Worm (Caenorhabditis elegans) whole organism, L4 larva: ENCODE data around the gene R07B1.6.

Experiments used
- D1046.2 ChIP-seq: fragments of 200-800 bp; sonication (Bioruptor generic); IDR thresholded peaks from 2 replicates; pipeline ENCODE4 v1.3.6; 2022; ENCODE audit warnings: missing genetic modification characterization, missing compliant biosample characterization
- F49E8.2 ChIP-seq: sonication (generic microtip); optimal IDR thresholded peaks from 2 replicates; lab custom pipeline; 2016; ENCODE audit warnings: missing compliant biosample characterization, mild to moderate bottlenecking, missing genetic modification characterization, borderline replicate concordance
- Y48G9A.11 ChIP-seq: fragments of 200-800 bp; sonication (Bioruptor generic); IDR thresholded peaks from 2 replicates; pipeline ENCODE4 v1.3.6; 2022; ENCODE audit warnings: missing genetic modification reagents, missing genetic modification characterization, missing compliant biosample characterization
- Y75B8A.6 ChIP-seq: fragments of 200-800 bp; sonication (Bioruptor generic); IDR thresholded peaks from 2 replicates; pipeline ENCODE4 v1.3.6; 2022; ENCODE audit warnings: missing genetic modification reagents, missing genetic modification characterization, missing compliant biosample characterization
- ZK337.2 ChIP-seq: fragments of 200-800 bp; sonication (Bioruptor generic); IDR thresholded peaks from 2 replicates; pipeline ENCODE4 v1.3.6; 2022; ENCODE audit warnings: missing genetic modification reagents, missing genetic modification characterization, missing compliant biosample characterization
- aha-1 ChIP-seq: fragments of 150-350 bp; peaks from one replicate; lab custom pipeline; 2014; ENCODE audit warnings: missing biosample characterization, missing genetic modification characterization
- ces-1 ChIP-seq: fragments of 150-350 bp; sonication (generic microtip); optimal IDR thresholded peaks from 4 replicates; lab custom pipeline; 2014; ENCODE audit warnings: missing biosample characterization, missing genetic modification reagents, missing genetic modification characterization
- daf-12 ChIP-seq: fragments of 150-350 bp; optimal IDR thresholded peaks from 2 replicates; lab custom pipeline; 2014; ENCODE audit warnings: missing biosample characterization, missing genetic modification reagents, missing genetic modification characterization
- daf-16 ChIP-seq, 3 experiments: sonication (generic microtip); optimal IDR thresholded peaks; 2 replicates each; lab custom pipeline; 2016 to 2017; ENCODE audit warnings: missing genetic modification characterization in 3 of 3, missing genetic modification reagents in 3 of 3, mild to moderate bottlenecking in 2 of 3, missing compliant biosample characterization in 2 of 3, missing biosample characterization in 1 of 3, moderate library complexity in 1 of 3
- daf-19 ChIP-seq: fragments of 200-800 bp; sonication (Bioruptor generic); conservative IDR thresholded peaks from 2 replicates; pipeline ENCODE4 v1.3.6; 2022; ENCODE audit warnings: missing genetic modification characterization, missing compliant biosample characterization
- daf-8 ChIP-seq: fragments of 200-800 bp; sonication (Bioruptor generic); IDR thresholded peaks from 2 replicates; pipeline ENCODE4 v1.3.6; 2022; ENCODE audit warnings: missing genetic modification characterization, missing compliant biosample characterization
- dmd-6 ChIP-seq: fragments of 200-800 bp; sonication (Bioruptor generic); IDR thresholded peaks from 2 replicates; pipeline ENCODE4 v1.3.6; 2022; ENCODE audit warnings: missing genetic modification reagents, missing genetic modification characterization, missing compliant biosample characterization
- duxl-1 ChIP-seq: sonication (generic microtip); optimal IDR thresholded peaks from 2 replicates; lab custom pipeline; 2016; ENCODE audit warnings: mild to moderate bottlenecking, missing genetic modification characterization, moderate library complexity, missing compliant biosample characterization; ENCODE audit not compliant: poor library complexity
- dve-1 ChIP-seq: sonication (generic microtip); optimal IDR thresholded peaks from 2 replicates; lab custom pipeline; 2017; ENCODE audit warnings: antibody characterized with exemption, mild to moderate bottlenecking, missing genetic modification characterization, missing compliant biosample characterization; ENCODE audit not compliant: insufficient read depth
- egl-27 ChIP-seq: sonication (generic microtip); optimal IDR thresholded peaks from 3 replicates; lab custom pipeline; 2017; ENCODE audit warnings: missing biosample characterization, missing genetic modification reagents, missing genetic modification characterization
- fos-1 ChIP-seq: fragments of 150-350 bp; optimal IDR thresholded peaks from 2 replicates; lab custom pipeline; 2014; ENCODE audit warnings: missing biosample characterization, missing genetic modification characterization
- hlh-11 ChIP-seq: fragments of 200-800 bp; sonication (Bioruptor generic); optimal IDR thresholded peaks from 2 replicates; lab custom pipeline; 2018; ENCODE audit warnings: mild to moderate bottlenecking, missing genetic modification characterization, missing compliant biosample characterization
- hlh-30 ChIP-seq: sonication (generic microtip); optimal IDR thresholded peaks from 2 replicates; lab custom pipeline; 2017; ENCODE audit warnings: antibody characterized with exemption, mild to moderate bottlenecking, missing genetic modification characterization, missing compliant biosample characterization; ENCODE audit not compliant: insufficient read depth
- hmg-1.1 ChIP-seq: fragments of 200-800 bp; sonication (Bioruptor generic); IDR thresholded peaks from 2 replicates; pipeline ENCODE4 v1.3.6; 2022; ENCODE audit warnings: missing genetic modification reagents, missing genetic modification characterization, missing compliant biosample characterization
- lim-7 ChIP-seq: fragments of 200-800 bp; sonication (Bioruptor generic); IDR thresholded peaks from 2 replicates; pipeline ENCODE4 v1.3.6; 2022; ENCODE audit warnings: missing genetic modification characterization, missing compliant biosample characterization
- lin-1 ChIP-seq: fragments of 200-800 bp; sonication (Bioruptor generic); IDR thresholded peaks from 2 replicates; pipeline ENCODE4 v1.3.6; 2022; ENCODE audit warnings: missing genetic modification reagents, missing genetic modification characterization, missing compliant biosample characterization
- lin-13 ChIP-seq: fragments of 150-350 bp; optimal IDR thresholded peaks from 2 replicates; lab custom pipeline; 2014; ENCODE audit warnings: missing biosample characterization, missing genetic modification reagents, missing genetic modification characterization
- lin-29 ChIP-seq: fragments of 200-800 bp; sonication (Bioruptor generic); IDR thresholded peaks from 2 replicates; pipeline ENCODE4 v1.3.6; 2022; ENCODE audit warnings: missing genetic modification reagents, missing genetic modification characterization, missing compliant biosample characterization
- lin-38 ChIP-seq: fragments of 200-800 bp; sonication (Bioruptor generic); IDR thresholded peaks from 2 replicates; pipeline ENCODE4 v1.3.6; 2022; ENCODE audit warnings: missing genetic modification reagents, missing genetic modification characterization, missing compliant biosample characterization
- lin-39 ChIP-seq: fragments of 150-350 bp; optimal IDR thresholded peaks from 2 replicates; lab custom pipeline; 2014; ENCODE audit warnings: missing biosample characterization, missing genetic modification reagents, missing genetic modification characterization
- mxl-2 ChIP-seq: fragments of 200-800 bp; sonication (Bioruptor generic); conservative IDR thresholded peaks from 2 replicates; pipeline ENCODE4 v1.3.6; 2022; ENCODE audit warnings: missing genetic modification reagents, missing genetic modification characterization, missing compliant biosample characterization
- nhr-10 ChIP-seq: fragments of 150-350 bp; optimal IDR thresholded peaks from 2 replicates; lab custom pipeline; 2014; ENCODE audit warnings: missing biosample characterization, missing genetic modification characterization
- nhr-11 ChIP-seq: fragments of 150-350 bp; optimal IDR thresholded peaks from 2 replicates; lab custom pipeline; 2014; ENCODE audit warnings: missing biosample characterization, missing genetic modification characterization
- nhr-111 ChIP-seq: fragments of 200-800 bp; sonication (Bioruptor generic); optimal IDR thresholded peaks from 2 replicates; lab custom pipeline; 2018; ENCODE audit warnings: mild to moderate bottlenecking, missing genetic modification characterization, missing compliant biosample characterization
- nhr-237 ChIP-seq: sonication (generic microtip); optimal IDR thresholded peaks from 2 replicates; lab custom pipeline; 2017; ENCODE audit warnings: missing biosample characterization, missing genetic modification characterization
- nhr-28 ChIP-seq: fragments of 150-350 bp; optimal IDR thresholded peaks from 2 replicates; lab custom pipeline; 2014; ENCODE audit warnings: missing biosample characterization, missing genetic modification characterization
- php-3 ChIP-seq: fragments of 200-800 bp; sonication (Bioruptor generic); IDR thresholded peaks from 2 replicates; pipeline ENCODE4 v1.3.6; 2022; ENCODE audit warnings: missing genetic modification reagents, missing genetic modification characterization, missing compliant biosample characterization
- pqm-1 ChIP-seq: sonication (generic microtip); optimal IDR thresholded peaks from 2 replicates; lab custom pipeline; 2017; ENCODE audit warnings: missing biosample characterization, missing genetic modification characterization
- rbr-2 ChIP-seq: sonication (generic microtip); optimal IDR thresholded peaks from 2 replicates; lab custom pipeline; 2016; ENCODE audit warnings: missing genotype, missing genetic modification characterization, missing compliant biosample characterization
- spr-3 ChIP-seq: fragments of 200-800 bp; sonication (Bioruptor generic); optimal IDR thresholded peaks from 2 replicates; lab custom pipeline; 2018; ENCODE audit warnings: mild to moderate bottlenecking, missing genetic modification characterization, missing compliant biosample characterization
- tag-97 ChIP-seq: fragments of 200-800 bp; sonication (Bioruptor generic); IDR thresholded peaks from 2 replicates; pipeline ENCODE4 v1.3.6; 2022; ENCODE audit warnings: missing genetic modification characterization, missing compliant biosample characterization
- unc-130 ChIP-seq: sonication (generic microtip); optimal IDR thresholded peaks from 2 replicates; lab custom pipeline; 2016; ENCODE audit warnings: missing genetic modification reagents, missing genetic modification characterization, missing compliant biosample characterization
- vab-7 ChIP-seq: fragments of 200-800 bp; sonication (Bioruptor generic); IDR thresholded peaks from 2 replicates; pipeline ENCODE4 v1.3.6; 2022; ENCODE audit warnings: missing genetic modification reagents, missing genetic modification characterization, missing compliant biosample characterization
- zfp-3 ChIP-seq: fragments of 200-800 bp; sonication (Bioruptor generic); conservative IDR thresholded peaks from 2 replicates; pipeline ENCODE4 v1.3.6; 2022; ENCODE audit warnings: missing genetic modification reagents, missing genetic modification characterization, missing compliant biosample characterization
- zip-11 ChIP-seq: fragments of 200-800 bp; sonication (Bioruptor generic); IDR thresholded peaks from 2 replicates; pipeline ENCODE4 v1.3.6; 2022; ENCODE audit warnings: missing genetic modification characterization, missing compliant biosample characterization
- ztf-7 ChIP-seq: fragments of 150-350 bp; optimal IDR thresholded peaks from 2 replicates; lab custom pipeline; 2014; ENCODE audit warnings: missing biosample characterization, missing genetic modification characterization

R07B1.6 gene

ce11 chrX:9862916-9863624 is 3.4 kb upstream of the R07B1.6 start, which contains the start of the genes gst-36 and R07B1.5:
TSS of gene gst-36 (minus strand) at chrX:9862960.
TSS of gene R07B1.5 (plus strand) at chrX:9863580.
- TF ChIP-seq dve-1 (tag; lab: Kevin White, UChicago) = peak; percentile 33
- TF ChIP-seq nhr-10 (tag; lab: Kevin White, UChicago) = no peak
- no peak for TF ChIP-seq ztf-7 (tag; lab: Kevin White, UChicago)
- TF ChIP-seq mxl-2 (GFP tag; lab: Robert Waterston, UW) = 0 out of 2 replicates have a peak, but pooled peaks have one; percentile 5
- peak; percentile 52 for TF ChIP-seq nhr-28 (tag; lab: Kevin White, UChicago)
- TF ChIP-seq hmg-1.1 = no peak
- TF ChIP-seq daf-8 (GFP tag; lab: Robert Waterston, UW) = no peak
- peak; percentile 45 for TF ChIP-seq hlh-11 (tag; lab: Kevin White, UChicago)
- TF ChIP-seq ZK337.2 = no peak
- peak; percentile 15; the same call in 1 of the 2 replicates for TF ChIP-seq dmd-6 (GFP tag; lab: Robert Waterston, UW)
- TF ChIP-seq php-3 = peak; percentile 29; the same call in 1 of the 2 replicates
- no peak for TF ChIP-seq tag-97 (GFP tag; lab: Robert Waterston, UW)
- no peak for TF ChIP-seq lin-38 (GFP tag; lab: Robert Waterston, UW)
- no peak for TF ChIP-seq Y48G9A.11 (GFP tag; lab: Robert Waterston, UW)
- peak; percentile 7 for TF ChIP-seq pqm-1 (tag; lab: Kevin White, UChicago)
- no peak for TF ChIP-seq nhr-11
- TF ChIP-seq hlh-30 (tag; lab: Kevin White, UChicago) = peak; percentile 3
- TF ChIP-seq Y75B8A.6 (GFP tag; lab: Robert Waterston, UW) = no peak
- TF ChIP-seq daf-16 (GFP tag; optimal IDR thresholded peaks at IDR 0.05; lab: Kevin White, UChicago) = no peak
- TF ChIP-seq daf-16 (tag; optimal IDR thresholded peaks at IDR 0.05; lab: Kevin White, UChicago) = peak; percentile 80

ce11 chrX:9868820-9869219 is 2.4 kb downstream of the R07B1.6 start, which contains the start of gene R07B1.7:
TSS of gene R07B1.7 (plus strand) at chrX:9869120.
- no peak for TF ChIP-seq ztf-7 (tag; lab: Kevin White, UChicago)
- no peak for TF ChIP-seq nhr-11
- no peak for TF ChIP-seq zfp-3 (GFP tag; lab: Robert Waterston, UW)
- TF ChIP-seq daf-19 (GFP tag; lab: Robert Waterston, UW) = no peak
- TF ChIP-seq lin-13 (GFP tag; lab: Kevin White, UChicago) = no peak
- no peak for TF ChIP-seq lin-1 (GFP tag; lab: Robert Waterston, UW)
- no peak for TF ChIP-seq ces-1 (GFP tag; lab: Kevin White, UChicago)
- no peak for TF ChIP-seq fos-1 (tag; lab: Kevin White, UChicago)
- TF ChIP-seq rbr-2 (tag; lab: Kevin White, UChicago) = no peak

- TF ChIP-seq hlh-11 (tag; lab: Kevin White, UChicago) = no peak
- no peak for TF ChIP-seq egl-27 (tag; lab: Kevin White, UChicago)
- no peak for TF ChIP-seq lin-39 (tag; lab: Kevin White, UChicago)
- TF ChIP-seq aha-1 (tag; lab: Kevin White, UChicago) = no peak
- TF ChIP-seq duxl-1 = no peak
- TF ChIP-seq unc-130 (GFP tag; lab: Kevin White, UChicago) = no peak
- no peak for TF ChIP-seq nhr-237 (tag; lab: Kevin White, UChicago)
Measured at ce11 chrX:9869522-9869921, 3.1 kb downstream of the R07B1.6 start, which contains the start of gene R07B1.13. TSS of gene R07B1.13 (plus strand) at chrX:9869822.

- TF ChIP-seq zip-11 (GFP tag; lab: Robert Waterston, UW) (no peak), lin-39 (tag; lab: Kevin White, UChicago) (no peak), ces-1 (GFP tag; lab: Kevin White, UChicago) (no peak), lin-29 (GFP tag; lab: Robert Waterston, UW) (no peak), daf-12 (tag; lab: Kevin White, UChicago) (no peak), nhr-237 (tag; lab: Kevin White, UChicago) (no peak), fos-1 (tag; lab: Kevin White, UChicago) (no peak), D1046.2 (GFP tag; lab: Robert Waterston, UW) (no peak), nhr-111 (no peak), php-3 (no peak), lim-7 (GFP tag; lab: Robert Waterston, UW) (no peak), F49E8.2 (no peak), spr-3 (GFP tag; lab: Kevin White, UChicago) (no peak), vab-7 (GFP tag; lab: Robert Waterston, UW) (no peak), Y75B8A.6 (GFP tag; lab: Robert Waterston, UW) (no peak)
Measured at ce11 chrX:9872554-9872953, 6.1 kb downstream of the R07B1.6 start, which contains the start of gene R07B1.8. TSS of gene R07B1.8 (minus strand) at chrX:9872654.
